Fruit fly (Drosophila melanogaster): ENCODE data around the gene CG6067.

DNA sequence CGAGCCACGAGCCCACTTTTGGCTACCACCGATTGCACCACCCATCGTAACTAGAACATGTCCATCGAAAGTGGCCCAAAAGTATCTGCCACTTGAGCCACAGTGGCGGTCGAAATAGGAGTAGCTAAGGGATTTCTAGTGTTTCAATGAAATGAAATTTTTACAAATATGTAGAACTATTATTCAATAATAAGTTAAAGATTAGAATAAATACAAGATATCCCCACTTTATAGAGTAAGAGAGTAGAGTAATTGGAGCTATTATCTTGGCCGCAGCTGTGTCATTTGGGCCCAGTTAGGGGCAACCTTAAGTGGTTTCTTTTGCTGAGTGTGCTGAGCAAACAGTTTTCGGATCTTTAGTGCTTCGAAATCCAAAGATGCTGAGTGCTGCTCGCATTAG, 33.9 kb downstream of the CG6067 start:
- no peak for TF ChIP-seq CG8478 (optimal IDR thresholded peaks at IDR 0.05)
- no peak for TF ChIP-seq psq (optimal IDR thresholded peaks at IDR 0.05)
